Worm (Caenorhabditis elegans) whole organism, early embryonic: ENCODE measurements around the gene Y43F4B.10.

Source experiments
- hmg-4 ChIP-seq: fragments of 200-800 bp; sonication (Bioruptor generic); optimal IDR thresholded peaks from 2 replicates; lab custom pipeline; 2018; ENCODE audit warnings: mild to moderate bottlenecking, missing genetic modification characterization, missing compliant biosample characterization
- scrt-1 ChIP-seq: fragments of 200-800 bp; sonication (Bioruptor generic); IDR thresholded peaks from 2 replicates; pipeline ENCODE4 v1.3.6; 2022; ENCODE audit warnings: missing genetic modification characterization, missing compliant biosample characterization
- tbx-11 ChIP-seq: fragments of 200-800 bp; sonication (Bioruptor generic); IDR thresholded peaks from 2 replicates; pipeline ENCODE4 v1.3.6; 2022; ENCODE audit warnings: missing genetic modification characterization, missing compliant biosample characterization

- TF ChIP-seq scrt-1 (GFP tag; lab: Robert Waterston, UW) (no peak), hmg-4 (GFP tag; lab: Kevin White, UChicago) (no peak), tbx-11 (GFP tag; lab: Robert Waterston, UW) (no peak)
Observed at ce11 chrIII:13328911-13329310, 15.0 kb downstream of the Y43F4B.10 start.
